Worm (Caenorhabditis elegans) whole organism, mixed stage, embryonic: ENCODE data around the gene F11F1.1.

Source experiments
- M03D4.4 ChIP-seq: sonication (generic microtip); optimal IDR thresholded peaks from 2 replicates; lab custom pipeline; 2017; ENCODE audit warnings: mild to moderate bottlenecking, missing genetic modification characterization, missing compliant biosample characterization
- cnd-1 ChIP-seq: fragments of 200-800 bp; sonication (Bioruptor generic); optimal IDR thresholded peaks from 2 replicates; lab custom pipeline; 2018; ENCODE audit warnings: mild to moderate bottlenecking, missing genetic modification characterization, missing compliant biosample characterization
- nhr-237 ChIP-seq: fragments of 150-350 bp; optimal IDR thresholded peaks from 2 replicates; lab custom pipeline; 2014; ENCODE audit warnings: missing biosample characterization, missing genetic modification characterization
- snpc-4 ChIP-seq: fragments of 150-350 bp; optimal IDR thresholded peaks from 2 replicates; lab custom pipeline; 2014; ENCODE audit warnings: missing biosample characterization, missing genetic modification characterization
- tbx-8 ChIP-seq: fragments of 200-800 bp; sonication (Bioruptor generic); optimal IDR thresholded peaks from 2 replicates; lab custom pipeline; 2018; ENCODE audit warnings: mild to moderate bottlenecking, missing genetic modification characterization, moderate library complexity, missing compliant biosample characterization
- unc-120 ChIP-seq: sonication (generic microtip); optimal IDR thresholded peaks from 2 replicates; lab custom pipeline; 2017; ENCODE audit warnings: missing genetic modification characterization, missing compliant biosample characterization; ENCODE audit not compliant: poor library complexity, severe bottlenecking
- unc-39 ChIP-seq: fragments of 150-350 bp; optimal IDR thresholded peaks from 2 replicates; lab custom pipeline; 2014; ENCODE audit warnings: missing biosample characterization, missing genetic modification characterization
- unc-62 ChIP-seq: fragments of 150-350 bp; optimal IDR thresholded peaks from 2 replicates; lab custom pipeline; 2014; ENCODE audit warnings: missing biosample characterization, missing genetic modification reagents, missing genetic modification characterization

DNA sequence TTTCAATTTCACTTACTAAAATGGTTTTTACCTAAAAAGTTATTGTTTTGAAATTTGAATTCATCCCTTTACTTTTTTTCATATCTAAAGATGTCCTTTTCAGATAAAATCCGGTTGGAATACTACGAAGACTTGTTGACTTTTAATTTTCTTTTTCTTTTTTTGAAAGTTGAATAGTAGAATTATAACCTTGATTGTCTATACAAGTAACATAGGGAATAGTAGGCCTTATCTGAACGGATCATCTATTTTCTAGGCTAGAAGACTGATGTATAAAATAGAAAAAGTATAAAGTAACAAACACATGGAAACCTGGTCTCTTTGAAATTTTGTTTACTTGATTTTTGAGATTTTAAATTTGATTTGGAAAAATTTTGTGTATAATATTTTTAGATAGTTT, 14.5 kb upstream of the F11F1.1 start:
- no peak for TF ChIP-seq snpc-4 (tag; lab: Kevin White, UChicago)
- no peak for TF ChIP-seq unc-39
- TF ChIP-seq cnd-1, result no peak
- no peak for TF ChIP-seq tbx-8
- no peak for TF ChIP-seq nhr-237 (tag; lab: Kevin White, UChicago)
- no peak for TF ChIP-seq M03D4.4 (tag; lab: Kevin White, UChicago)
- TF ChIP-seq unc-120 (tag; lab: Kevin White, UChicago), result no peak
- TF ChIP-seq unc-62 (GFP tag; lab: Kevin White, UChicago), result no peak
